Worm (Caenorhabditis elegans) whole organism, young adult: ENCODE measurements around the gene T09A12.8.

Experiments used
- B0019.2 ChIP-seq: fragments of 200-800 bp; sonication (Bioruptor generic); conservative IDR thresholded peaks from 2 replicates; pipeline ENCODE4 v1.3.6; 2022; ENCODE audit warnings: missing genetic modification reagents, missing genetic modification characterization, missing compliant biosample characterization
- B0035.1 ChIP-seq: sonication (generic microtip); optimal IDR thresholded peaks from 2 replicates; lab custom pipeline; 2016; ENCODE audit warnings: missing genetic modification characterization, mild to moderate bottlenecking, missing compliant biosample characterization, missing genotype, missing genetic modification reagents
- C06A6.2 ChIP-seq: fragments of 200-800 bp; sonication (Bioruptor generic); conservative IDR thresholded peaks from 2 replicates; pipeline ENCODE4 v1.3.6; 2022; ENCODE audit warnings: missing genetic modification characterization, missing compliant biosample characterization
- C17E4.6 ChIP-seq: fragments of 200-800 bp; sonication (Bioruptor generic); IDR thresholded peaks from 2 replicates; pipeline ENCODE4 v1.3.6; 2022; ENCODE audit warnings: missing genetic modification reagents, missing genetic modification characterization, missing compliant biosample characterization
- D2030.7 ChIP-seq: fragments of 200-800 bp; sonication (Bioruptor generic); IDR thresholded peaks from 2 replicates; pipeline ENCODE4 v1.3.6; 2022; ENCODE audit warnings: missing genetic modification reagents, missing genetic modification characterization, missing compliant biosample characterization
- F10E7.11 ChIP-seq: sonication (generic microtip); optimal IDR thresholded peaks from 2 replicates; lab custom pipeline; 2017; ENCODE audit warnings: mild to moderate bottlenecking, missing genetic modification characterization, moderate library complexity, missing compliant biosample characterization
- F22D6.2 ChIP-seq: sonication (generic microtip); optimal IDR thresholded peaks from 2 replicates; lab custom pipeline; 2016; ENCODE audit warnings: mild to moderate bottlenecking, missing genetic modification characterization, missing compliant biosample characterization
- F49E8.2 ChIP-seq: sonication (generic microtip); optimal IDR thresholded peaks from 3 replicates; lab custom pipeline; 2017; ENCODE audit warnings: missing genetic modification characterization, mild to moderate bottlenecking, missing compliant biosample characterization, antibody characterized with exemption, moderate library complexity; ENCODE audit not compliant: insufficient read depth
- F55B11.4 ChIP-seq: sonication (generic microtip); optimal IDR thresholded peaks from 2 replicates; lab custom pipeline; 2016; ENCODE audit warnings: missing compliant biosample characterization, missing genetic modification characterization, borderline replicate concordance; ENCODE audit not compliant: insufficient read depth
- F57A8.1 ChIP-seq: fragments of 200-800 bp; sonication (Bioruptor generic); optimal IDR thresholded peaks from 2 replicates; lab custom pipeline; 2018; ENCODE audit warnings: mild to moderate bottlenecking, missing genetic modification characterization, moderate library complexity, missing compliant biosample characterization
- Y53G8AR.9 ChIP-seq: fragments of 200-800 bp; sonication (Bioruptor generic); conservative IDR thresholded peaks from 2 replicates; pipeline ENCODE4 v1.3.6; 2022; ENCODE audit warnings: missing genetic modification reagents, missing genetic modification characterization, missing compliant biosample characterization
- Y67H2A.10 ChIP-seq: fragments of 200-800 bp; sonication (Bioruptor generic); conservative IDR thresholded peaks from 2 replicates; pipeline ENCODE4 v1.3.6; 2022; ENCODE audit warnings: missing genetic modification reagents, missing genetic modification characterization, missing compliant biosample characterization
- Y95B8A.8 ChIP-seq: fragments of 200-800 bp; sonication (Bioruptor generic); IDR thresholded peaks from 2 replicates; pipeline ENCODE4 v1.3.6; 2022; ENCODE audit warnings: missing genetic modification reagents, missing genetic modification characterization, missing compliant biosample characterization
- attf-3 ChIP-seq: fragments of 200-800 bp; sonication (Bioruptor generic); conservative IDR thresholded peaks from 2 replicates; pipeline ENCODE4 v1.3.6; 2022; ENCODE audit warnings: missing genetic modification reagents, missing genetic modification characterization, missing compliant biosample characterization
- ceh-27 ChIP-seq: fragments of 200-800 bp; sonication (Bioruptor generic); optimal IDR thresholded peaks from 2 replicates; lab custom pipeline; 2018; ENCODE audit warnings: mild to moderate bottlenecking, missing genetic modification characterization, moderate library complexity, missing compliant biosample characterization
- ceh-40 ChIP-seq: fragments of 200-800 bp; sonication (Bioruptor generic); IDR thresholded peaks from 2 replicates; pipeline ENCODE4 v1.3.6; 2022; ENCODE audit warnings: missing genetic modification characterization, missing compliant biosample characterization
- chd-7 ChIP-seq: sonication (generic microtip); optimal IDR thresholded peaks from 2 replicates; lab custom pipeline; 2016; ENCODE audit warnings: mild to moderate bottlenecking, missing genetic modification characterization, moderate library complexity, missing compliant biosample characterization
- dox-1 ChIP-seq: fragments of 200-800 bp; sonication (Bioruptor generic); IDR thresholded peaks from 2 replicates; pipeline ENCODE4 v1.3.6; 2022; ENCODE audit warnings: missing genetic modification reagents, missing genetic modification characterization, missing compliant biosample characterization
- efl-1 ChIP-seq: fragments of 150-350 bp; optimal IDR thresholded peaks from 2 replicates; lab custom pipeline; 2014; ENCODE audit warnings: missing biosample characterization, missing genetic modification reagents, missing genetic modification characterization
- egl-18 ChIP-seq: fragments of 200-800 bp; sonication (Bioruptor generic); IDR thresholded peaks from 2 replicates; pipeline ENCODE4 v1.3.6; 2022; ENCODE audit warnings: missing genetic modification reagents, missing genetic modification characterization, missing compliant biosample characterization
- ets-4 ChIP-seq: fragments of 200-800 bp; sonication (Bioruptor generic); optimal IDR thresholded peaks from 2 replicates; lab custom pipeline; 2018; ENCODE audit warnings: mild to moderate bottlenecking, missing genetic modification characterization, missing compliant biosample characterization
- fkh-3 ChIP-seq: sonication (generic microtip); optimal IDR thresholded peaks from 2 replicates; lab custom pipeline; 2016; ENCODE audit warnings: mild to moderate bottlenecking, missing genetic modification characterization, missing compliant biosample characterization
- gei-17 ChIP-seq: fragments of 200-800 bp; sonication (Bioruptor generic); optimal IDR thresholded peaks from 2 replicates; lab custom pipeline; 2018; ENCODE audit warnings: mild to moderate bottlenecking, missing genetic modification characterization, missing compliant biosample characterization
- him-1 ChIP-seq: sonication (generic microtip); optimal IDR thresholded peaks from 2 replicates; lab custom pipeline; 2016; ENCODE audit warnings: missing genotype, missing genetic modification reagents, missing genetic modification characterization, missing compliant biosample characterization
- hlh-12 ChIP-seq: sonication (generic microtip); optimal IDR thresholded peaks from 2 replicates; lab custom pipeline; 2016; ENCODE audit warnings: missing genetic modification characterization, missing compliant biosample characterization
- hlh-26 ChIP-seq: fragments of 200-800 bp; sonication (Bioruptor generic); conservative IDR thresholded peaks from 2 replicates; pipeline ENCODE4 v1.3.6; 2022; ENCODE audit warnings: missing genetic modification reagents, missing genetic modification characterization, missing compliant biosample characterization
- hmg-1.2 ChIP-seq: fragments of 200-800 bp; sonication (Bioruptor generic); IDR thresholded peaks from 2 replicates; pipeline ENCODE4 v1.3.6; 2022; ENCODE audit warnings: missing genetic modification reagents, missing genetic modification characterization, missing compliant biosample characterization
- hrde-1 ChIP-seq: sonication (generic microtip); optimal IDR thresholded peaks from 2 replicates; lab custom pipeline; 2016; ENCODE audit warnings: missing genetic modification characterization, mild to moderate bottlenecking, missing compliant biosample characterization, moderate library complexity, missing genotype, missing genetic modification reagents, borderline replicate concordance
- hsf-1 ChIP-seq: fragments of 200-800 bp; sonication (Bioruptor generic); IDR thresholded peaks from 2 replicates; pipeline ENCODE4 v1.3.6; 2022; ENCODE audit warnings: missing genetic modification reagents, missing genetic modification characterization, missing compliant biosample characterization
- lag-1 ChIP-seq: fragments of 200-800 bp; sonication (Bioruptor generic); IDR thresholded peaks from 2 replicates; pipeline ENCODE4 v1.3.6; 2022; ENCODE audit warnings: missing genetic modification reagents, missing genetic modification characterization, missing compliant biosample characterization
- let-526 ChIP-seq: fragments of 200-800 bp; sonication (Bioruptor generic); IDR thresholded peaks from 2 replicates; pipeline ENCODE4 v1.3.6; 2022; ENCODE audit warnings: missing genetic modification reagents, missing genetic modification characterization, missing compliant biosample characterization
- let-607 ChIP-seq, 2 experiments: fragments of 200-800 bp in 1 of 2; sonication (Bioruptor generic) in 1 of 2; sonication (generic microtip) in 1 of 2; optimal IDR thresholded peaks; 2 replicates each; lab custom pipeline; 2016 to 2018; ENCODE audit warnings: mild to moderate bottlenecking in 2 of 2, missing compliant biosample characterization in 2 of 2, missing genetic modification characterization in 2 of 2, moderate library complexity in 2 of 2, missing genotype in 1 of 2
- lir-1 ChIP-seq: fragments of 200-800 bp; sonication (Bioruptor generic); conservative IDR thresholded peaks from 2 replicates; pipeline ENCODE4 v1.3.6; 2022; ENCODE audit warnings: missing genetic modification reagents, missing genetic modification characterization, missing compliant biosample characterization
- madf-10 ChIP-seq: sonication (generic microtip); optimal IDR thresholded peaks from 2 replicates; lab custom pipeline; 2016; ENCODE audit warnings: mild to moderate bottlenecking, missing genetic modification characterization, missing compliant biosample characterization
- mxl-1 ChIP-seq: sonication (generic microtip); optimal IDR thresholded peaks from 2 replicates; lab custom pipeline; 2016; ENCODE audit warnings: missing genetic modification characterization, missing compliant biosample characterization
- nfya-1 ChIP-seq: sonication (generic microtip); optimal IDR thresholded peaks from 2 replicates; lab custom pipeline; 2017; ENCODE audit warnings: antibody characterized with exemption, missing compliant biosample characterization, missing genetic modification characterization, borderline replicate concordance; ENCODE audit not compliant: insufficient read depth
- nfya-2 ChIP-seq: fragments of 200-800 bp; sonication (Bioruptor generic); IDR thresholded peaks from 2 replicates; pipeline ENCODE4 v1.3.6; 2022; ENCODE audit warnings: missing genetic modification reagents, missing genetic modification characterization, missing compliant biosample characterization
- nhr-27 ChIP-seq: fragments of 200-800 bp; sonication (Bioruptor generic); optimal IDR thresholded peaks from 2 replicates; lab custom pipeline; 2018; ENCODE audit warnings: mild to moderate bottlenecking, missing genetic modification characterization, moderate library complexity, missing compliant biosample characterization
- nhr-90 ChIP-seq: sonication (generic microtip); optimal IDR thresholded peaks from 2 replicates; lab custom pipeline; 2016; ENCODE audit warnings: missing genotype, mild to moderate bottlenecking, missing genetic modification characterization, missing compliant biosample characterization
- rec-8 ChIP-seq, 2 experiments: sonication (generic microtip); optimal IDR thresholded peaks; 2 replicates each; lab custom pipeline; 2016; ENCODE audit warnings: mild to moderate bottlenecking in 2 of 2, missing genetic modification characterization in 2 of 2, missing genetic modification reagents in 2 of 2, missing genotype in 2 of 2, missing biosample characterization in 1 of 2, missing compliant biosample characterization in 1 of 2, moderate library complexity in 1 of 2
- snpc-1.1 ChIP-seq: sonication (generic microtip); optimal IDR thresholded peaks from 2 replicates; lab custom pipeline; 2017; ENCODE audit warnings: missing genetic modification characterization, mild to moderate bottlenecking, missing compliant biosample characterization, antibody characterized with exemption, moderate library complexity, missing genotype, missing genetic modification reagents; ENCODE audit not compliant: insufficient read depth
- sptf-2 ChIP-seq: fragments of 200-800 bp; sonication (Bioruptor generic); optimal IDR thresholded peaks from 2 replicates; lab custom pipeline; 2018; ENCODE audit warnings: mild to moderate bottlenecking, missing genetic modification characterization, missing compliant biosample characterization
- tbx-9 ChIP-seq: sonication (generic microtip); optimal IDR thresholded peaks from 2 replicates; lab custom pipeline; 2016; ENCODE audit warnings: borderline replicate concordance, missing genetic modification characterization, inconsistent platforms, missing compliant biosample characterization
- unc-130 ChIP-seq: sonication (generic microtip); optimal IDR thresholded peaks from 2 replicates; lab custom pipeline; 2016; ENCODE audit warnings: missing genetic modification reagents, missing genetic modification characterization, missing compliant biosample characterization
- zfh-2 ChIP-seq: fragments of 200-800 bp; sonication (Bioruptor generic); conservative IDR thresholded peaks from 2 replicates; pipeline ENCODE4 v1.3.6; 2022; ENCODE audit warnings: missing genetic modification reagents, missing genetic modification characterization, missing compliant biosample characterization
- ztf-26 ChIP-seq: sonication (generic microtip); optimal IDR thresholded peaks from 2 replicates; lab custom pipeline; 2017; ENCODE audit warnings: missing genetic modification characterization, missing compliant biosample characterization
- ztf-28 ChIP-seq: fragments of 200-800 bp; sonication (Bioruptor generic); IDR thresholded peaks from 2 replicates; pipeline ENCODE4 v1.3.6; 2022; ENCODE audit warnings: missing genetic modification reagents, missing genetic modification characterization, missing compliant biosample characterization
- ztf-3 ChIP-seq: fragments of 200-800 bp; sonication (Bioruptor generic); optimal IDR thresholded peaks from 2 replicates; lab custom pipeline; 2018; ENCODE audit warnings: mild to moderate bottlenecking, missing genetic modification characterization, missing compliant biosample characterization

The T09A12.8 gene

ce11 chrIV:8229523-8229922, 14.0 kb downstream of the T09A12.8 start:
- no peak for TF ChIP-seq chd-7 (tag; lab: Kevin White, UChicago)
- TF ChIP-seq dox-1 = peak; percentile 60
- TF ChIP-seq nfya-2 (GFP tag; lab: Robert Waterston, UW) = no peak
- TF ChIP-seq Y67H2A.10 = no peak
- TF ChIP-seq nfya-1 = no peak
- TF ChIP-seq F10E7.11 (tag; lab: Kevin White, UChicago) = no peak
- TF ChIP-seq F49E8.2 (tag; lab: Kevin White, UChicago) = no peak
- no peak for TF ChIP-seq rec-8 (tag; optimal IDR thresholded peaks at IDR 0.05; lab: Kevin White, UChicago)
- peak; percentile 39 for TF ChIP-seq nhr-90 (tag; lab: Kevin White, UChicago)
- TF ChIP-seq hlh-26 (GFP tag; lab: Robert Waterston, UW) = no peak
- no peak for TF ChIP-seq F57A8.1 (GFP tag; lab: Kevin White, UChicago)
- TF ChIP-seq ets-4 (GFP tag; lab: Kevin White, UChicago) = peak; percentile 50
- no peak for TF ChIP-seq lag-1 (GFP tag; lab: Robert Waterston, UW)
- no peak for TF ChIP-seq Y95B8A.8
- TF ChIP-seq tbx-9 (tag; lab: Kevin White, UChicago) = no peak
- no peak for TF ChIP-seq hlh-12 (tag; lab: Kevin White, UChicago)
- TF ChIP-seq B0019.2 (GFP tag; lab: Robert Waterston, UW) = no peak
- no peak for TF ChIP-seq ceh-27
- no peak for TF ChIP-seq gei-17 (GFP tag; lab: Kevin White, UChicago)
- TF ChIP-seq hrde-1 = no peak
- TF ChIP-seq C06A6.2 (GFP tag; lab: Robert Waterston, UW) = no peak
- no peak for TF ChIP-seq ztf-3 (GFP tag; lab: Kevin White, UChicago)
- TF ChIP-seq D2030.7 (GFP tag; lab: Robert Waterston, UW) = no peak
- TF ChIP-seq efl-1 = no peak
- no peak for TF ChIP-seq nhr-27 (tag; lab: Kevin White, UChicago)
- TF ChIP-seq hmg-1.2 = peak; percentile 63
- TF ChIP-seq zfh-2 (GFP tag; lab: Robert Waterston, UW) = peak; percentile 82
- no peak for TF ChIP-seq unc-130 (GFP tag; lab: Kevin White, UChicago)
- TF ChIP-seq snpc-1.1 = no peak
- TF ChIP-seq let-607 (tag; optimal IDR thresholded peaks at IDR 0.05; lab: Kevin White, UChicago) = peak in 1 of 2 experiments; percentile 14
- TF ChIP-seq sptf-2 (GFP tag; lab: Kevin White, UChicago) = no peak
- TF ChIP-seq ceh-40 (GFP tag; lab: Robert Waterston, UW) = no peak
- TF ChIP-seq fkh-3 (tag; lab: Kevin White, UChicago) = no peak
- TF ChIP-seq lir-1 (GFP tag; lab: Robert Waterston, UW) = no peak
- no peak for TF ChIP-seq egl-18 (GFP tag; lab: Robert Waterston, UW)
- TF ChIP-seq mxl-1 (tag; lab: Kevin White, UChicago) = no peak
- TF ChIP-seq hsf-1 (GFP tag; lab: Robert Waterston, UW) = no peak
- no peak for TF ChIP-seq F22D6.2
- TF ChIP-seq C17E4.6 (GFP tag; lab: Robert Waterston, UW) = no peak
- TF ChIP-seq ztf-28 = no peak
- TF ChIP-seq B0035.1 = no peak
- TF ChIP-seq madf-10 = peak; percentile 15
- no peak for TF ChIP-seq F55B11.4
- TF ChIP-seq ztf-26 = no peak
- no peak for TF ChIP-seq him-1
- TF ChIP-seq Y53G8AR.9 (GFP tag; lab: Robert Waterston, UW) = no peak
- no peak for TF ChIP-seq attf-3 (GFP tag; lab: Robert Waterston, UW)
- TF ChIP-seq let-526 (GFP tag; lab: Robert Waterston, UW) = no peak
